Fruit fly (Drosophila melanogaster): ENCODE measurements around the gene CG7565.

- TF ChIP-seq CG8478 (optimal IDR thresholded peaks at IDR 0.05) (no peak), CTCF (optimal IDR thresholded peaks at IDR 0.05) (no peak)
These were observed 20.4 kb downstream of the CG7565 start for dm6 chr3L:8071192-8071591.
